Worm (Caenorhabditis elegans) whole organism, young adult: ENCODE data around the gene C25H3.11.

ENCODE experiments used
- C06A6.2 ChIP-seq: fragments of 200-800 bp; sonication (Bioruptor generic); conservative IDR thresholded peaks from 2 replicates; pipeline ENCODE4 v1.3.6; 2022; ENCODE audit warnings: missing genetic modification characterization, missing compliant biosample characterization
- F10E7.11 ChIP-seq: sonication (generic microtip); optimal IDR thresholded peaks from 2 replicates; lab custom pipeline; 2017; ENCODE audit warnings: mild to moderate bottlenecking, missing genetic modification characterization, moderate library complexity, missing compliant biosample characterization
- F22D6.2 ChIP-seq: sonication (generic microtip); optimal IDR thresholded peaks from 2 replicates; lab custom pipeline; 2016; ENCODE audit warnings: mild to moderate bottlenecking, missing genetic modification characterization, missing compliant biosample characterization
- F49E8.2 ChIP-seq: sonication (generic microtip); optimal IDR thresholded peaks from 3 replicates; lab custom pipeline; 2017; ENCODE audit warnings: missing genetic modification characterization, mild to moderate bottlenecking, missing compliant biosample characterization, antibody characterized with exemption, moderate library complexity; ENCODE audit not compliant: insufficient read depth
- F52B5.7 ChIP-seq: sonication (generic microtip); optimal IDR thresholded peaks from 2 replicates; lab custom pipeline; 2016; ENCODE audit warnings: mild to moderate bottlenecking, missing genetic modification characterization, missing compliant biosample characterization
- T07F8.4 ChIP-seq: sonication (generic microtip); optimal IDR thresholded peaks from 2 replicates; lab custom pipeline; 2016; ENCODE audit warnings: mild to moderate bottlenecking, missing genetic modification characterization, moderate library complexity, missing compliant biosample characterization
- Y56A3A.18 ChIP-seq: fragments of 200-800 bp; sonication (Bioruptor generic); IDR thresholded peaks from 2 replicates; pipeline ENCODE4 v1.3.6; 2022; ENCODE audit warnings: missing genetic modification reagents, missing genetic modification characterization, missing compliant biosample characterization
- Y67H2A.10 ChIP-seq: fragments of 200-800 bp; sonication (Bioruptor generic); conservative IDR thresholded peaks from 2 replicates; pipeline ENCODE4 v1.3.6; 2022; ENCODE audit warnings: missing genetic modification reagents, missing genetic modification characterization, missing compliant biosample characterization
- ama-1 ChIP-seq, 3 experiments: fragments of 150-350 bp in 1 of 3; sonication (generic microtip) in 2 of 3; optimal IDR thresholded peaks; 2 replicates each; lab custom pipeline; 2014 to 2018; ENCODE audit warnings: missing biosample characterization in 2 of 3, missing genetic modification characterization in 2 of 3, missing genetic modification reagents in 2 of 3
- aptf-2 ChIP-seq: fragments of 200-800 bp; sonication (Bioruptor generic); conservative IDR thresholded peaks from 2 replicates; pipeline ENCODE4 v1.3.6; 2022; ENCODE audit warnings: missing genetic modification reagents, missing genetic modification characterization, missing compliant biosample characterization
- atf-7 ChIP-seq: sonication (generic microtip); optimal IDR thresholded peaks from 2 replicates; lab custom pipeline; 2017; ENCODE audit warnings: mild to moderate bottlenecking, missing genetic modification characterization, missing compliant biosample characterization
- attf-6 ChIP-seq: fragments of 200-800 bp; sonication (Bioruptor generic); IDR thresholded peaks from 2 replicates; pipeline ENCODE4 v1.3.6; 2022; ENCODE audit warnings: missing genetic modification reagents, missing genetic modification characterization, missing compliant biosample characterization
- cebp-1 ChIP-seq, 2 experiments: fragments of 200-800 bp in 1 of 2; sonication (Bioruptor generic) in 1 of 2; sonication (generic microtip) in 1 of 2; IDR thresholded peaks in 1 of 2; optimal IDR thresholded peaks in 1 of 2; 2 replicates each; pipeline versions ENCODE4 v1.3.6 to Lab custom; 2017 to 2022; ENCODE audit warnings: missing compliant biosample characterization in 2 of 2, missing genetic modification characterization in 2 of 2, mild to moderate bottlenecking in 1 of 2, missing genetic modification reagents in 1 of 2, moderate library complexity in 1 of 2
- ceh-27 ChIP-seq: fragments of 200-800 bp; sonication (Bioruptor generic); optimal IDR thresholded peaks from 2 replicates; lab custom pipeline; 2018; ENCODE audit warnings: mild to moderate bottlenecking, missing genetic modification characterization, moderate library complexity, missing compliant biosample characterization
- ceh-79 ChIP-seq: sonication (generic microtip); optimal IDR thresholded peaks from 2 replicates; lab custom pipeline; 2017; ENCODE audit warnings: mild to moderate bottlenecking, missing genetic modification characterization, missing compliant biosample characterization
- chd-7 ChIP-seq: sonication (generic microtip); optimal IDR thresholded peaks from 2 replicates; lab custom pipeline; 2016; ENCODE audit warnings: mild to moderate bottlenecking, missing genetic modification characterization, moderate library complexity, missing compliant biosample characterization
- die-1 ChIP-seq: sonication (generic microtip); optimal IDR thresholded peaks from 2 replicates; lab custom pipeline; 2016; ENCODE audit warnings: missing genotype, mild to moderate bottlenecking, missing genetic modification characterization, missing compliant biosample characterization
- dpl-1 ChIP-seq: fragments of 150-350 bp; optimal IDR thresholded peaks from 2 replicates; lab custom pipeline; 2014; ENCODE audit warnings: missing biosample characterization, missing genetic modification reagents, missing genetic modification characterization
- efl-1 ChIP-seq: fragments of 150-350 bp; optimal IDR thresholded peaks from 2 replicates; lab custom pipeline; 2014; ENCODE audit warnings: missing biosample characterization, missing genetic modification reagents, missing genetic modification characterization
- ekl-4 ChIP-seq: fragments of 200-800 bp; sonication (Bioruptor generic); IDR thresholded peaks from 2 replicates; pipeline ENCODE4 v1.3.6; 2022; ENCODE audit warnings: missing genetic modification reagents, missing genetic modification characterization, missing compliant biosample characterization
- hrde-1 ChIP-seq: sonication (generic microtip); optimal IDR thresholded peaks from 2 replicates; lab custom pipeline; 2016; ENCODE audit warnings: missing genetic modification characterization, mild to moderate bottlenecking, missing compliant biosample characterization, moderate library complexity, missing genotype, missing genetic modification reagents, borderline replicate concordance
- hsf-1 ChIP-seq: fragments of 200-800 bp; sonication (Bioruptor generic); IDR thresholded peaks from 2 replicates; pipeline ENCODE4 v1.3.6; 2022; ENCODE audit warnings: missing genetic modification reagents, missing genetic modification characterization, missing compliant biosample characterization
- let-526 ChIP-seq: fragments of 200-800 bp; sonication (Bioruptor generic); IDR thresholded peaks from 2 replicates; pipeline ENCODE4 v1.3.6; 2022; ENCODE audit warnings: missing genetic modification reagents, missing genetic modification characterization, missing compliant biosample characterization
- lin-54 ChIP-seq: fragments of 200-800 bp; sonication (Bioruptor generic); optimal IDR thresholded peaks from 2 replicates; lab custom pipeline; 2018; ENCODE audit warnings: mild to moderate bottlenecking, missing genetic modification characterization, missing compliant biosample characterization
- lsl-1 ChIP-seq: fragments of 200-800 bp; sonication (Bioruptor generic); optimal IDR thresholded peaks from 2 replicates; lab custom pipeline; 2018; ENCODE audit warnings: mild to moderate bottlenecking, missing genetic modification characterization, moderate library complexity, missing compliant biosample characterization
- madf-10 ChIP-seq: sonication (generic microtip); optimal IDR thresholded peaks from 2 replicates; lab custom pipeline; 2016; ENCODE audit warnings: mild to moderate bottlenecking, missing genetic modification characterization, missing compliant biosample characterization
- madf-3 ChIP-seq: fragments of 200-800 bp; sonication (Bioruptor generic); IDR thresholded peaks from 2 replicates; pipeline ENCODE4 v1.3.6; 2022; ENCODE audit warnings: missing genetic modification reagents, missing genetic modification characterization, missing compliant biosample characterization
- mes-4 ChIP-seq: sonication (generic microtip); optimal IDR thresholded peaks from 2 replicates; lab custom pipeline; 2016; ENCODE audit warnings: missing genotype, missing genetic modification characterization, missing compliant biosample characterization
- mxl-1 ChIP-seq: sonication (generic microtip); optimal IDR thresholded peaks from 2 replicates; lab custom pipeline; 2016; ENCODE audit warnings: missing genetic modification characterization, missing compliant biosample characterization
- nfya-2 ChIP-seq: fragments of 200-800 bp; sonication (Bioruptor generic); IDR thresholded peaks from 2 replicates; pipeline ENCODE4 v1.3.6; 2022; ENCODE audit warnings: missing genetic modification reagents, missing genetic modification characterization, missing compliant biosample characterization
- nfyb-1 ChIP-seq: fragments of 200-800 bp; sonication (Bioruptor generic); IDR thresholded peaks from 2 replicates; pipeline ENCODE4 v1.3.6; 2022; ENCODE audit warnings: missing genetic modification reagents, missing genetic modification characterization, missing compliant biosample characterization
- rcor-1 ChIP-seq: fragments of 200-800 bp; sonication (Bioruptor generic); IDR thresholded peaks from 2 replicates; pipeline ENCODE4 v1.3.6; 2022; ENCODE audit warnings: missing genetic modification reagents, missing genetic modification characterization, missing compliant biosample characterization
- repo-1 ChIP-seq: sonication (generic microtip); optimal IDR thresholded peaks from 2 replicates; lab custom pipeline; 2017; ENCODE audit warnings: mild to moderate bottlenecking, missing genetic modification characterization, missing compliant biosample characterization
- rpc-1 ChIP-seq, 2 experiments: fragments of 150-350 bp in 1 of 2; sonication (generic microtip) in 1 of 2; optimal IDR thresholded peaks; 2 replicates each; lab custom pipeline; 2014 to 2018; ENCODE audit warnings: missing biosample characterization in 1 of 2, missing genetic modification characterization in 1 of 2, missing genetic modification reagents in 1 of 2, missing genotype in 1 of 2
- snpc-3.4 ChIP-seq: sonication (generic microtip); optimal IDR thresholded peaks from 2 replicates; lab custom pipeline; 2017; ENCODE audit warnings: missing genetic modification characterization, mild to moderate bottlenecking, missing compliant biosample characterization, antibody characterized with exemption, moderate library complexity, missing genotype, missing genetic modification reagents
- snpc-4 ChIP-seq, 5 experiments: fragments of 150-350 bp in 1 of 5; sonication (generic microtip) in 4 of 5; optimal IDR thresholded peaks; 2 replicates each; lab custom pipeline; 2014 to 2018; ENCODE audit warnings: missing genetic modification characterization in 5 of 5, missing biosample characterization in 3 of 5, antibody characterized with exemption in 2 of 5, mild to moderate bottlenecking in 2 of 5, missing compliant biosample characterization in 2 of 5, missing genotype in 2 of 5, moderate library complexity in 2 of 5, missing genetic modification reagents in 1 of 5
- sptf-2 ChIP-seq: fragments of 200-800 bp; sonication (Bioruptor generic); optimal IDR thresholded peaks from 2 replicates; lab custom pipeline; 2018; ENCODE audit warnings: mild to moderate bottlenecking, missing genetic modification characterization, missing compliant biosample characterization
- unc-62 ChIP-seq: fragments of 150-350 bp; optimal IDR thresholded peaks from 2 replicates; lab custom pipeline; 2014; ENCODE audit warnings: missing biosample characterization, missing genetic modification reagents, missing genetic modification characterization
- zfh-2 ChIP-seq: fragments of 200-800 bp; sonication (Bioruptor generic); conservative IDR thresholded peaks from 2 replicates; pipeline ENCODE4 v1.3.6; 2022; ENCODE audit warnings: missing genetic modification reagents, missing genetic modification characterization, missing compliant biosample characterization
- ztf-18 ChIP-seq: sonication (generic microtip); optimal IDR thresholded peaks from 2 replicates; lab custom pipeline; 2016; ENCODE audit warnings: missing genotype, mild to moderate bottlenecking, missing genetic modification characterization, missing compliant biosample characterization
- ztf-22 ChIP-seq: fragments of 200-800 bp; sonication (Bioruptor generic); optimal IDR thresholded peaks from 2 replicates; lab custom pipeline; 2018; ENCODE audit warnings: mild to moderate bottlenecking, missing genetic modification characterization, moderate library complexity, missing compliant biosample characterization

C25H3.11 gene

DNA sequence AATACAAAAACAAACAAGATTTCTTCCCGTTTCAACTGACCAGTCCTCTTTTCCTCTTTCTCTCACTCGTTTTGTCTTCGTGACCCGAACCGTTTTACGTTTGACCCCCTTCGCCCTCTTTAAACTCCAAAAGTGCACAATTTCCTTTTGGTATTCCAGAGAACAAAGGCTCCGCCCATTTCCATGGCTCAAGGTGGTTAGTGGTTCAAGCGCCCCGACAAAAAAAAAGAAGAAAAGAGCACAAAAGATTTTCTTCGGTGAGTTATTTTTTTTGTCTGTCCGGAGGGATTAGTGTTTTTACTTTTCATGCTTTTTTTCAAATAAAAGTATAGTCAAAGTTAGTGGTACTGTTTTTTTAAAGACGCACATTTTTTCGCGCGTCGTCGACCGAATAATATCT, 18.7 kb upstream of the C25H3.11 start, which contains the start of gene osta-2:
Gene osta-2 (plus strand): TSS at position 160 of the 400 bp plus-strand sequence.
- TF ChIP-seq F49E8.2 (tag; lab: Kevin White, UChicago) (no peak), nfyb-1 (0 out of 2 replicates have a peak, but pooled peaks have one; percentile 34), F22D6.2 (tag; lab: Kevin White, UChicago) (no peak), Y67H2A.10 (GFP tag; lab: Robert Waterston, UW) (no peak), lsl-1 (GFP tag; lab: Kevin White, UChicago) (no peak)

DNA sequence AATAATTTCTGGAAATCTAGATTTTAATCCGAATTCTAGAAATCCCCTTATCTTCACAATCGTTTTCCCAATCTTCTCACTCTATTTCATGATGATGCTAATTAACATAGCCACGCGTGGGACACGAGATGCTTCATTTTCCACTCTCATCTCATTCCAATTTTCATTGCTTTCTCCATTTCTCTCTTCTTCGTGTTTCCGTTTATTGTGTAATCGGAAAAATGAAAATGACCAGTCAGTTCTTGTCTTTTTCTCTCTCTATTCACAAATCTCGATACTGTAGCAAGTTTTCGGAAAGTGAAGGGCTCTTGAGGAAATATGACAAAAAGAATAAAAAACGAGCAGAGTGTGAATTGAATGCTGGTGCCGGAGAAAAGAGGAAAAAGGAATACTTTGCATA, 15.6 kb upstream of the C25H3.11 start:
- TF ChIP-seq chd-7 (tag; lab: Kevin White, UChicago) (no peak), nfya-2 (no peak), F49E8.2 (tag; lab: Kevin White, UChicago) (no peak), aptf-2 (GFP tag; lab: Robert Waterston, UW) (no peak), rpc-1 (optimal IDR thresholded peaks at IDR 0.05; lab: Kevin White, UChicago) (no peak), rpc-1 (tag; optimal IDR thresholded peaks at IDR 0.05; lab: Kevin White, UChicago) (no peak), snpc-3.4 (no peak), zfh-2 (GFP tag; lab: Robert Waterston, UW) (no peak), ztf-18 (no peak), ztf-22 (GFP tag; lab: Kevin White, UChicago) (no peak), F52B5.7 (tag; lab: Kevin White, UChicago) (no peak)

ce11 chrII:5702611-5703192, 13.9 kb upstream of the C25H3.11 start:
- no peak for TF ChIP-seq die-1 (tag; lab: Kevin White, UChicago)
- TF ChIP-seq cebp-1 (GFP tag; IDR thresholded peaks at IDR 0.05; lab: Robert Waterston, UW): no peak
- peak; percentile 28 for TF ChIP-seq cebp-1 (tag; optimal IDR thresholded peaks at IDR 0.05; lab: Kevin White, UChicago)
- TF ChIP-seq mes-4: no peak
- TF ChIP-seq, all 124 proteins: peak for 1

- TF ChIP-seq sptf-2 (GFP tag; lab: Kevin White, UChicago): no peak
- TF ChIP-seq C06A6.2 (GFP tag; lab: Robert Waterston, UW): no peak
- peak; percentile 6 for TF ChIP-seq atf-7 (tag; lab: Kevin White, UChicago)
- TF ChIP-seq let-526 (GFP tag; lab: Robert Waterston, UW): no peak
- 0 out of 2 replicates have a peak, but pooled peaks have one; percentile 13 for TF ChIP-seq madf-3
- peak; percentile 97 for TF ChIP-seq snpc-4 (GFP tag; optimal IDR thresholded peaks at IDR 0.05; lab: Kevin White, UChicago)
- TF ChIP-seq snpc-4 (tag; optimal IDR thresholded peaks at IDR 0.05; lab: Kevin White, UChicago): peak; percentile 98 to 99 (median 98)
- peak; percentile 48; the same call in 1 of the 2 replicates for TF ChIP-seq rcor-1
- TF ChIP-seq ekl-4 (GFP tag; lab: Robert Waterston, UW): peak; percentile 47; the same call in 1 of the 2 replicates
- TF ChIP-seq hsf-1: 0 out of 2 replicates have a peak, but pooled peaks have one; percentile 20
- no peak for TF ChIP-seq mxl-1 (tag; lab: Kevin White, UChicago)
- TF ChIP-seq F10E7.11 (tag; lab: Kevin White, UChicago): no peak
- peak; percentile 62 for TF ChIP-seq Y56A3A.18 (GFP tag; lab: Robert Waterston, UW)
- TF ChIP-seq efl-1 (GFP tag; lab: Kevin White, UChicago): no peak
- TF ChIP-seq T07F8.4 (tag; lab: Kevin White, UChicago): no peak
- no peak for TF ChIP-seq dpl-1 (GFP tag; lab: Kevin White, UChicago)
- TF ChIP-seq madf-10 (tag; lab: Kevin White, UChicago): no peak
- peak; percentile 86 for TF ChIP-seq ama-1 (optimal IDR thresholded peaks at IDR 0.05; lab: Kevin White, UChicago)
- TF ChIP-seq ama-1 (GFP tag; optimal IDR thresholded peaks at IDR 0.05; lab: Kevin White, UChicago): no peak
- TF ChIP-seq lin-54 (GFP tag; lab: Kevin White, UChicago): peak; percentile 23
- TF ChIP-seq nfyb-1: peak; percentile 53
- TF ChIP-seq ceh-27 (GFP tag; lab: Kevin White, UChicago): peak; percentile 9
- TF ChIP-seq hrde-1 (tag; lab: Kevin White, UChicago): no peak
- peak; percentile 89; the same call in 1 of the 2 replicates for TF ChIP-seq attf-6 (GFP tag; lab: Robert Waterston, UW)
- TF ChIP-seq unc-62 (GFP tag; lab: Kevin White, UChicago): no peak
- TF ChIP-seq repo-1 (tag; lab: Kevin White, UChicago): peak; percentile 71
- TF ChIP-seq ceh-79 (tag; lab: Kevin White, UChicago): no peak
Observed at ce11 chrII:5701485-5701884, 12.6 kb upstream of the C25H3.11 start.
